Worm (Caenorhabditis elegans): ENCODE results near the gene T20G5.12.

T20G5.12 gene

ce11 chrIII:10216585-10217278 is 15.3 kb downstream of the T20G5.12 start, which contains the start of gene cts-1 (continued):
- peak; percentile 21 for TF ChIP-seq aha-1 (tag; optimal IDR thresholded peaks at IDR 0.05)
- TF ChIP-seq nhr-76 (tag; optimal IDR thresholded peaks at IDR 0.05), result peak; percentile 30
- peak; percentile 35 for TF ChIP-seq lin-13 (GFP tag; optimal IDR thresholded peaks at IDR 0.05)
- peak; percentile 74 for TF ChIP-seq xbp-1 (tag; optimal IDR thresholded peaks at IDR 0.05)
- TF ChIP-seq nhr-20 (tag; optimal IDR thresholded peaks at IDR 0.05), result peak; percentile 92
- TF ChIP-seq unc-130 (tag; optimal IDR thresholded peaks at IDR 0.05), result peak; percentile 87
- no peak for TF ChIP-seq nhr-12 (tag; optimal IDR thresholded peaks at IDR 0.05)
- TF ChIP-seq snu-23 (GFP tag; optimal IDR thresholded peaks at IDR 0.05), result peak; percentile 89
- TF ChIP-seq lin-39 (tag; optimal IDR thresholded peaks at IDR 0.05), result no peak
- no peak for TF ChIP-seq pqm-1 (tag; optimal IDR thresholded peaks at IDR 0.05)

ce11 chrIII:10218587-10218986 is 17.2 kb downstream of the T20G5.12 start, which contains the start of the genes rde-4 and cox-14:
Gene rde-4, minus strand, starts transcription at chrIII:10218646.
Gene cox-14, plus strand, starts transcription at chrIII:10218942.
- TF ChIP-seq tlp-1 (tag; optimal IDR thresholded peaks at IDR 0.05) (no peak), nhr-47 (tag; optimal IDR thresholded peaks at IDR 0.05) (peak; percentile 88), grh-1 (GFP tag; IDR thresholded peaks at IDR 0.05) (no peak), elt-3 (tag; optimal IDR thresholded peaks at IDR 0.05) (peak in 2 of 6 experiments; percentile 59 to 81), ceh-90 (tag; optimal IDR thresholded peaks at IDR 0.05) (peak; percentile 16), swsn-7 (tag; optimal IDR thresholded peaks at IDR 0.05) (peak; percentile 85), ceh-8 (GFP tag; optimal IDR thresholded peaks at IDR 0.05) (peak; percentile 81), aha-1 (tag; optimal IDR thresholded peaks at IDR 0.05) (no peak), nhr-12 (tag; optimal IDR thresholded peaks at IDR 0.05) (no peak), sup-37 (GFP tag; optimal IDR thresholded peaks at IDR 0.05) (no peak), skn-1 (tag; optimal IDR thresholded peaks at IDR 0.05) (peak; percentile 92), F16B12.6 (tag; optimal IDR thresholded peaks at IDR 0.05) (peak; percentile 53), unc-86 (tag; optimal IDR thresholded peaks at IDR 0.05) (peak; percentile 60), pag-3 (tag; optimal IDR thresholded peaks at IDR 0.05; ENCODE audit: borderline replicate concordance, insufficient read depth) (no peak), ets-5 (GFP tag; IDR thresholded peaks at IDR 0.05) (no peak), C04F5.9 (tag; optimal IDR thresholded peaks at IDR 0.05) (no peak), lin-39 (tag; optimal IDR thresholded peaks at IDR 0.05) (peak; percentile 63), lir-3 (tag; optimal IDR thresholded peaks at IDR 0.05; ENCODE audit: poor library complexity) (peak; percentile 51), ztf-11 (tag; optimal IDR thresholded peaks at IDR 0.05) (peak in 1 of 2 experiments; percentile 44), Y116A8C.19 (tag; optimal IDR thresholded peaks at IDR 0.05; ENCODE audit: borderline replicate concordance) (no peak), rnt-1 (tag; optimal IDR thresholded peaks at IDR 0.05) (no peak), nhr-20 (tag; optimal IDR thresholded peaks at IDR 0.05) (peak; percentile 82), mep-1 (tag; optimal IDR thresholded peaks at IDR 0.05) (peak; percentile 94), C16A3.4 (tag; optimal IDR thresholded peaks at IDR 0.05) (peak; percentile 81), irx-1 (tag; optimal IDR thresholded peaks at IDR 0.05) (peak; percentile 66), nhr-90 (tag; optimal IDR thresholded peaks at IDR 0.05; ENCODE audit: poor library complexity) (peak; percentile 77), efl-3 (GFP tag; optimal IDR thresholded peaks at IDR 0.05) (no peak), snu-23 (GFP tag; optimal IDR thresholded peaks at IDR 0.05) (peak; percentile 87), lin-13 (GFP tag; optimal IDR thresholded peaks at IDR 0.05) (peak; percentile 82), sptf-1 (tag; optimal IDR thresholded peaks at IDR 0.05) (no peak), hlh-17 (GFP tag; optimal IDR thresholded peaks at IDR 0.05; ENCODE audit: borderline replicate concordance) (no peak), jun-1 (tag; optimal IDR thresholded peaks at IDR 0.05) (peak; percentile 50), snpc-4 (tag; optimal IDR thresholded peaks at IDR 0.05) (peak; percentile 46), unc-62 (GFP tag; optimal IDR thresholded peaks at IDR 0.05) (no peak), lin-14 (GFP tag; optimal IDR thresholded peaks at IDR 0.05) (no peak), nhr-71 (tag; optimal IDR thresholded peaks at IDR 0.05) (peak; percentile 88), pax-3 (tag; optimal IDR thresholded peaks at IDR 0.05) (peak; percentile 16), nhr-76 (tag; optimal IDR thresholded peaks at IDR 0.05) (no peak), elt-2 (tag; optimal IDR thresholded peaks at IDR 0.05) (peak; percentile 31), unc-130 (tag; optimal IDR thresholded peaks at IDR 0.05) (peak; percentile 96), mdl-1 (tag; optimal IDR thresholded peaks at IDR 0.05) (peak in 1 of 2 experiments; percentile 76), ceh-88 (GFP tag; IDR thresholded peaks at IDR 0.05) (no peak), nhr-77 (tag; optimal IDR thresholded peaks at IDR 0.05) (no peak), ceh-82 (tag; optimal IDR thresholded peaks at IDR 0.05) (peak; percentile 59 to 85 (median 68)), efl-1 (optimal IDR thresholded peaks at IDR 0.05) (peak; percentile 82 to 90), efl-1 (GFP tag; optimal IDR thresholded peaks at IDR 0.05 in 1 of 2) (peak; percentile 90 to 98)
